Fruit fly (Drosophila melanogaster): Measurements from ENCODE around the gene Nep5.

Gene Nep5

DNA sequence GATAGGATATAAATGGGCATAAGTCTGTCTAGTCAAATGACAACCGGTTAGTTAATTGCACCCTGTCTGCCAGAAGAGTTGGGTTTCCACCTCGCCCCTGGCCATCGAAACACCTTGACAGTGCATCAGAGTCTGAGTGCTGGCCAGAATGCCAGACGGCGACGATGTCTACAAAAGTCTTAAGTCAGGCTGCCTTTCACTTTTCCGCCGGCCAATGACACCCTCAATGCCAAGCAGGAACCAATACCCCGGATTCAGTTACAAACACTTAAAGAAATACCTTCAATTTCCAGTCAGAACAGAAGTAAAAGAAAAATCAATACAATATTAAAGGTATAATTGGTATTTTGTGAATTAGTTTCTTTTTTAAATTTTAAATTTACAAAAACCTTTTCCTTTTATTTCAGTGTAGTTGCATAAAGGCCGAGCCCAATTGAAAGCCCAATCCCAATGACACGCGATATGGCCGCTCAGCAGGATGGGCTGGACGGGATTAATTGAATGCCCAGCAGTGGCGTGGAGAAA lies 20.6 kb upstream of the Nep5 start:
- TF ChIP-seq Mio (GFP tag; optimal IDR thresholded peaks at IDR 0.05): no peak
- no peak for TF ChIP-seq tai (GFP tag; optimal IDR thresholded peaks at IDR 0.05)
- TF ChIP-seq Jra (GFP tag; optimal IDR thresholded peaks at IDR 0.05): no peak
- TF ChIP-seq sv (GFP tag; optimal IDR thresholded peaks at IDR 0.05): no peak
- TF ChIP-seq h (GFP tag; optimal IDR thresholded peaks at IDR 0.05): peak; percentile 7
- peak; percentile 12 for TF ChIP-seq fru (GFP tag; optimal IDR thresholded peaks at IDR 0.05)
- TF ChIP-seq foxo (GFP tag; optimal IDR thresholded peaks at IDR 0.05): peak in 1 of 2 experiments; percentile 10

- TF ChIP-seq CG9705 (GFP tag; optimal IDR thresholded peaks at IDR 0.05) (no peak), Myc (optimal IDR thresholded peaks at IDR 0.05) (peak; percentile 66)
Measured at dm6 chr3R:27082752-27083151, 18.8 kb upstream of the Nep5 start.

DNA sequence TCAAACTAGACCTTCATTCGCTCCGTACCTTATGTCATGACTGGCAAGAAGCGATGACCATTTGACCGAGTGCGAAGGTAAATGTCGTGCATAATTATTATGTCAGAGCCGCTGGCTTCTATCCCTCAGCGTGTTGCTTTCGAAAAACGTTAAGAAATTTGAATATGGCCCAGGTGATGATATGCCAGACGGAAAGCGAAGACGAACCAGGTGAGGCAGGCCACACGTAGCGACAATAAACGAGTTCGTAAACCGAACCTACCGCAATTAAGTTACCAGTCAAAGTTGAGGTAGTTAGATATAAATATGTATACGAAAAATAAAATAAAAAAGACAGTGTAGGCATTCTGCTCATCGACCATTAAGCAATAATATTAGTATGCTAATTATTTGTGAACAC lies 12.6 kb upstream of the Nep5 start:
- TF ChIP-seq Abd-B (GFP tag; optimal IDR thresholded peaks at IDR 0.05): no peak
- TF ChIP-seq Myc (optimal IDR thresholded peaks at IDR 0.05): no peak
- no peak for TF ChIP-seq dmrt93B (GFP tag; optimal IDR thresholded peaks at IDR 0.05)
- TF ChIP-seq lola (GFP tag; optimal IDR thresholded peaks at IDR 0.05): no peak
- TF ChIP-seq Hr83 (GFP tag; optimal IDR thresholded peaks at IDR 0.05; ENCODE audit: poor library complexity, severe bottlenecking): no peak
- TF ChIP-seq Vsx2 (GFP tag; optimal IDR thresholded peaks at IDR 0.05; ENCODE audit: partially characterized antibody): no peak
- no peak for TF ChIP-seq N (GFP tag; optimal IDR thresholded peaks at IDR 0.05)
- TF ChIP-seq Rel (GFP tag; optimal IDR thresholded peaks at IDR 0.05): no peak
- TF ChIP-seq Rel (tag; optimal IDR thresholded peaks at IDR 0.05): no peak
- TF ChIP-seq Mio (GFP tag; optimal IDR thresholded peaks at IDR 0.05): no peak
- TF ChIP-seq sv (GFP tag; optimal IDR thresholded peaks at IDR 0.05): no peak
- TF ChIP-seq sage (GFP tag; optimal IDR thresholded peaks at IDR 0.05): no peak
- TF ChIP-seq pan (optimal IDR thresholded peaks at IDR 0.05): no peak
- no peak for TF ChIP-seq jim (GFP tag; optimal IDR thresholded peaks at IDR 0.05)
- no peak for TF ChIP-seq rgr (GFP tag; optimal IDR thresholded peaks at IDR 0.05)
- no peak for TF ChIP-seq Dif (GFP tag; optimal IDR thresholded peaks at IDR 0.05; ENCODE audit: partially characterized antibody)

DNA sequence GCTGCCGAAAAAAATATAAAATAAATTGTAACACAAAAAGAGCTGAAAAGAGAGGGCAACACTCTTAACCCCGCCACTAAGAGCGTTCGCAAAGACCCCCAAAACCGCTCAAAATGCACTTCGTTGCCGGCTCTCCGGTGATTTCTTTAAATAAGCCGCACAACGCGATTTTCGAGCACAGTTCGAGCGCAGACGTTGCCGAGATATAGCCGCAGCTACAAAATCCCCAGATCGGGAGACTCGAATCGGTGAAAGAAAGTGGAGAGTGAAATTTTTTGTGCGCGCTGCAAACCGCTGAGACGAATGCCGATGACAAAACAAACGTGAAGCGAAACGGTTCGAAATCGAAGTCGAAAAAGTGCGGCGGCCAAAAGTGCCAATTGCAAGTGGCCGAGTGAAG lies 11.7 kb upstream of the Nep5 start, which contains the start of gene CG14257:
Gene CG14257 (plus strand): TSS at position 177 of the 400 bp plus-strand sequence.
- TF ChIP-seq Dif (GFP tag; optimal IDR thresholded peaks at IDR 0.05; ENCODE audit: partially characterized antibody) (peak; percentile 48), dmrt93B (GFP tag; optimal IDR thresholded peaks at IDR 0.05) (no peak), Vsx2 (GFP tag; optimal IDR thresholded peaks at IDR 0.05; ENCODE audit: partially characterized antibody) (peak; percentile 8), Rel (GFP tag; optimal IDR thresholded peaks at IDR 0.05) (no peak), Rel (tag; optimal IDR thresholded peaks at IDR 0.05) (peak; percentile 23), psq (GFP tag; optimal IDR thresholded peaks at IDR 0.05) (peak; percentile 71)

DNA sequence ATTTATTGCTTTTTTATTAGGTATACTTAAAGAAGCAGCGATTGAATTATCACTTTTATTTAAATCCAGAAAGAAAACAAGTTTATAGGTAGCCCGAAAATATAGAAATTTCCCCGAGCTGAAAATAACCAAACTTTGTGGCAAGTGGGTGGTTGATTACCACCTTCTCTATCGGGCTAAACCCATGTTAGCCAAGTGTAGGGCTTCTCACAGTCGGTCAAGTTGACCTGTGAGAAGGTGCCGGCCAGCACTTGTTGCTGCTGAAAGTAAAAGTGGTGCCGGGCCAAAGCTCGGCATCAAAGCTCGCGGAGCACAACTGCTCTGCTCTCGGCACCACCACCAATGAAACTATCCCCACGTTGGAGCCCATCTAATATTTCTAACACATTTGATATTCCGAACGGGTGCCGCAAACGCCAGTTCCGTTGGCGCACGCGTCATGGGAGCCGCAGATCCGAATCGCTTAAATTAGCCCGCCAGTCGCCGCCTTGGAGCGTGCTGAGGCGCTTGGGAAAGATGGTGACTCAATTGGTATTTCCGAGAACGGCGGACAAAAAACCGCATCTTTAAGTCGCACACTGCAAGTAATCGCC lies 7.0 kb upstream of the Nep5 start:
- no peak for TF ChIP-seq pan (optimal IDR thresholded peaks at IDR 0.05)
- TF ChIP-seq usp (GFP tag; optimal IDR thresholded peaks at IDR 0.05): no peak
- no peak for TF ChIP-seq Abd-B (GFP tag; optimal IDR thresholded peaks at IDR 0.05)
- TF ChIP-seq Hnf4 (GFP tag; optimal IDR thresholded peaks at IDR 0.05): no peak
- no peak for TF ChIP-seq h (GFP tag; optimal IDR thresholded peaks at IDR 0.05)
- no peak for TF ChIP-seq Hr83 (GFP tag; optimal IDR thresholded peaks at IDR 0.05; ENCODE audit: poor library complexity, severe bottlenecking)
- no peak for TF ChIP-seq N (GFP tag; optimal IDR thresholded peaks at IDR 0.05)
- TF ChIP-seq Dfd (GFP tag; optimal IDR thresholded peaks at IDR 0.05): no peak
- TF ChIP-seq rgr (GFP tag; optimal IDR thresholded peaks at IDR 0.05): no peak
- no peak for TF ChIP-seq Myc (optimal IDR thresholded peaks at IDR 0.05)
- TF ChIP-seq dsf (GFP tag; optimal IDR thresholded peaks at IDR 0.05; ENCODE audit: borderline replicate concordance): no peak
- no peak for TF ChIP-seq dl (GFP tag; optimal IDR thresholded peaks at IDR 0.05; ENCODE audit: insufficient read depth in 1 of 2, partially characterized antibody in 2 of 2)
- no peak for TF ChIP-seq lola (GFP tag; optimal IDR thresholded peaks at IDR 0.05)
- TF ChIP-seq CG32264 (GFP tag; optimal IDR thresholded peaks at IDR 0.05): no peak
- no peak for TF ChIP-seq brk (GFP tag; optimal IDR thresholded peaks at IDR 0.05)
- no peak for TF ChIP-seq Sp1 (GFP tag; optimal IDR thresholded peaks at IDR 0.05)
- TF ChIP-seq Mio (GFP tag; optimal IDR thresholded peaks at IDR 0.05): no peak
